Fruit fly (Drosophila melanogaster) whole organism, pupa: ENCODE data around the gene Polr2J.
A peak's percentile ranks its signal among the peaks of the same experiment; 100 is the strongest.

Experiments used
- CG10348 ChIP-seq: fragments of 200-800 bp; sonication (Bioruptor generic); IDR thresholded peaks from 2 replicates; pipeline ENCODE4 v1.3.6; 2022; ENCODE audit warnings: missing biosample characterization, missing genetic modification characterization
- CG12605 ChIP-seq: fragments of 200-800 bp; sonication (Bioruptor generic); IDR thresholded peaks from 2 replicates; pipeline ENCODE4 v1.3.6; 2022; ENCODE audit warnings: missing biosample characterization, missing genetic modification characterization
- CG13204 ChIP-seq: fragments of 200-800 bp; sonication (Bioruptor generic); optimal IDR thresholded peaks from 2 replicates; lab custom pipeline; 2018; ENCODE audit warnings: missing biosample characterization, mild to moderate bottlenecking, missing genetic modification characterization, moderate library complexity
- CG14655 ChIP-seq: fragments of 200-800 bp; sonication (Bioruptor generic); optimal IDR thresholded peaks from 3 replicates; lab custom pipeline; 2017; ENCODE audit warnings: mild to moderate bottlenecking, missing biosample characterization, missing genetic modification reagents, missing genetic modification characterization
- CG15710 ChIP-seq: fragments of 200-800 bp; sonication (Bioruptor generic); optimal IDR thresholded peaks from 2 replicates; lab custom pipeline; 2018; ENCODE audit warnings: missing biosample characterization, mild to moderate bottlenecking, missing genetic modification characterization, moderate library complexity
- CG17806 ChIP-seq: fragments of 200-800 bp; sonication (Bioruptor generic); optimal IDR thresholded peaks from 2 replicates; lab custom pipeline; 2018; ENCODE audit warnings: missing biosample characterization, mild to moderate bottlenecking, missing genetic modification characterization, moderate library complexity
- CG32121 ChIP-seq: fragments of 200-800 bp; sonication (Bioruptor generic); IDR thresholded peaks from 2 replicates; pipeline ENCODE4 v1.3.6; 2022; ENCODE audit warnings: missing biosample characterization, missing genetic modification characterization
- CG34367 ChIP-seq: fragments of 200-800 bp; sonication (Bioruptor generic); optimal IDR thresholded peaks from 2 replicates; lab custom pipeline; 2018; ENCODE audit warnings: missing biosample characterization, mild to moderate bottlenecking, missing genetic modification characterization
- CG4496 ChIP-seq: fragments of 200-800 bp; sonication (Bioruptor generic); IDR thresholded peaks from 3 replicates; pipeline ENCODE4 v1.3.6; 2022; ENCODE audit warnings: missing biosample characterization, missing genetic modification characterization
- CG8159 ChIP-seq: fragments of 200-800 bp; sonication (Bioruptor generic); optimal IDR thresholded peaks from 3 replicates; lab custom pipeline; 2018; ENCODE audit warnings: missing biosample characterization, mild to moderate bottlenecking, missing genetic modification characterization, moderate library complexity
- CG8301 ChIP-seq: fragments of 200-800 bp; sonication (Bioruptor generic); optimal IDR thresholded peaks from 2 replicates; lab custom pipeline; 2018; ENCODE audit warnings: missing biosample characterization, mild to moderate bottlenecking, missing genetic modification characterization
- CG9948 ChIP-seq: fragments of 200-800 bp; sonication (Bioruptor generic); optimal IDR thresholded peaks from 2 replicates; lab custom pipeline; 2018; ENCODE audit warnings: missing biosample characterization, mild to moderate bottlenecking, missing genetic modification characterization, moderate library complexity
- D1 ChIP-seq: fragments of 200-800 bp; sonication (Bioruptor generic); optimal IDR thresholded peaks from 2 replicates; lab custom pipeline; 2018; ENCODE audit warnings: missing biosample characterization, mild to moderate bottlenecking, missing genetic modification characterization, moderate library complexity
- EcR ChIP-seq: fragments of 200-800 bp; sonication (Bioruptor generic); optimal IDR thresholded peaks from 3 replicates; lab custom pipeline; 2019; ENCODE audit warnings: missing biosample characterization, missing genetic modification characterization, mild to moderate bottlenecking, moderate library complexity, missing genetic modification reagents
- Ets98B ChIP-seq: fragments of 200-800 bp; sonication (Bioruptor generic); IDR thresholded peaks from 2 replicates; pipeline ENCODE4 v1.3.6; 2022; ENCODE audit warnings: missing biosample characterization, missing genetic modification characterization
- Pif1A ChIP-seq: fragments of 200-800 bp; sonication (Bioruptor generic); optimal IDR thresholded peaks from 3 replicates; lab custom pipeline; 2016; ENCODE audit warnings: missing biosample characterization, missing genetic modification characterization
- Pif1B ChIP-seq: fragments of 200-800 bp; sonication (Bioruptor generic); optimal IDR thresholded peaks from 3 replicates; lab custom pipeline; 2016; ENCODE audit warnings: missing biosample characterization, missing genetic modification characterization
- Snoo ChIP-seq: fragments of 200-800 bp; sonication (Bioruptor generic); optimal IDR thresholded peaks from 3 replicates; lab custom pipeline; 2017; ENCODE audit warnings: missing biosample characterization, mild to moderate bottlenecking, missing genetic modification characterization, inconsistent platforms
- fd96Ca ChIP-seq: fragments of 200-800 bp; sonication (Bioruptor generic); IDR thresholded peaks from 3 replicates; pipeline ENCODE4 v1.3.6; 2022; ENCODE audit warnings: missing biosample characterization, missing genetic modification characterization
- gl ChIP-seq: fragments of 200-800 bp; sonication (Bioruptor generic); optimal IDR thresholded peaks from 2 replicates; lab custom pipeline; 2018; ENCODE audit warnings: missing biosample characterization, mild to moderate bottlenecking, missing genetic modification characterization
- rn ChIP-seq: fragments of 200-800 bp; sonication (Bioruptor generic); IDR thresholded peaks from 2 replicates; pipeline ENCODE4 v1.3.6; 2022; ENCODE audit warnings: missing biosample characterization, missing genetic modification characterization

The Polr2J gene

DNA sequence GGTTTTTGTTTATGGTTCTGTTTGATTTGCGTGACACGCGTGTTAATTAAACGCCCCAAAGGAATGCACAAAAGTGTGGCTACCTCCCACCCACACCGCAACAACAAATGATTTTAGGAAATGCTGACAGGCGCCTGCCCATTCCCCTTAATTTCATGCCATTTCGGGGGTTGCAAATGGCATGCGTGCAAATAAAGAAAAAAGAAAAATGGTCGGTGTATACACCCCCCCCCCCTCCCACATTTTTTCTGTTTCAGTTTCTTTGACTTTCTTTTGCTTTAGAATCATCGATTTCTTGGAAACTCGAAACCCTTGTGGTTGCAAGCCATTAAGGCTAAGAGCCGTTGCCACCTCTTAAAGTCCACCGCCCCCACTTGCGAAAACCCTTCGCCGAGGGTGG, 29.1 kb downstream of the Polr2J start:
- peak; percentile 14 for TF ChIP-seq CG15710
- TF ChIP-seq CG4496 (GFP tag; lab: Robert Waterston, UW): peak; percentile 46; the same call in 1 of the 3 replicates
- no peak for TF ChIP-seq EcR (GFP tag; lab: Kevin White, UChicago)
- TF ChIP-seq fd96Ca (GFP tag; lab: Robert Waterston, UW): peak; percentile 66
- no peak for TF ChIP-seq CG12605 (GFP tag; lab: Robert Waterston, UW)
- peak; percentile 25; the same call in 1 of the 2 replicates for TF ChIP-seq Ets98B (GFP tag; lab: Robert Waterston, UW)
- TF ChIP-seq CG8301 (tag; lab: Kevin White, UChicago): peak; percentile 11
- TF ChIP-seq CG14655 (GFP tag; lab: Kevin White, UChicago): peak; percentile 28

DNA sequence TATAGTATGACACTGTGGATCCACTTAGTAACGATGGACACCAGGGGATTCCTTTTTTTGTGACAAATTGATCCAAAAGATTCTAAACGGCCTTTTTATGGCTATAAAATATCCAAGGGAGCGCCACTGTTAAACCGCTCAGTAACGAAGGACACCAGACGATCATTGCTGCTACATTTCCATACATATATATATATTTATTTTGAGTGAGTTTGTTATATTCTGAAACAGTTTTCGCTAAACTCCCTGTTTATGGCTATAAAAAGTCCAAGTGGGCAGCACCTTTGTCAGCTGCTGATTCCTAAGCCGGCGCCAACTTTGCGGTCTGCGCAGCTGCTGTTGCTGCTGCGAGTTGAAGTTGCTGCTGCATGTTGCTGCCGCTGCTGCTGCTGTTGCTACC, 29.7 kb downstream of the Polr2J start:
- no peak for TF ChIP-seq CG13204 (GFP tag; lab: Kevin White, UChicago)
- no peak for TF ChIP-seq Pif1B (GFP tag; lab: Kevin White, UChicago)
- no peak for TF ChIP-seq Ets98B (GFP tag; lab: Robert Waterston, UW)
- TF ChIP-seq CG9948: no peak
- no peak for TF ChIP-seq CG10348 (GFP tag; lab: Robert Waterston, UW)
- no peak for TF ChIP-seq CG8301 (tag; lab: Kevin White, UChicago)
- TF ChIP-seq D1 (tag; lab: Kevin White, UChicago): no peak
- no peak for TF ChIP-seq CG32121
- TF ChIP-seq CG4496 (GFP tag; lab: Robert Waterston, UW): no peak

DNA sequence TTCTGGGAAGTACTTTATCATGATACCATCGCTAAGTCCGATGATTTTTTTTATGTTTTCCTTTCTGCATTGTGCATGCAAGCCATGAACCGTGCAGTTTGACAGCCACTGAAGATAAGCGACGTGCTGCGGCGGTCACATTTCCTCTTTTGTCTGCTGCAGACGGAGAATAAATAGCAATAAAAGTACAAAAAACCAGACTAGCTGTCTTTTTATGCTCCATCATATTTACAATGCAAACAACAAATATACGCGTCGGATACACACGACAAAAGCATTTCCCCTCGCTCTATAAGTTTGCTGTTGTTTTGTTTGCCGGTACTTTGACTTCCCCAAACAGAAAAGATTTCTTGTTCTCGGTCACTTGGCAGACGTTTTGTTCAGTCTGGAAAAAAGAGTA, 30.4 kb downstream of the Polr2J start:
- no peak for TF ChIP-seq Snoo (tag; lab: Kevin White, UChicago)
- no peak for TF ChIP-seq CG10348 (GFP tag; lab: Robert Waterston, UW)
- peak; percentile 78 for TF ChIP-seq gl (tag; lab: Kevin White, UChicago)
- no peak for TF ChIP-seq fd96Ca (GFP tag; lab: Robert Waterston, UW)
- no peak for TF ChIP-seq CG9948
- TF ChIP-seq CG15710: peak; percentile 21
- TF ChIP-seq EcR (GFP tag; lab: Kevin White, UChicago): peak; percentile 57
- peak; percentile 19; the same call in 1 of the 2 replicates for TF ChIP-seq rn (GFP tag; lab: Robert Waterston, UW)
- TF ChIP-seq Pif1A (GFP tag; lab: Kevin White, UChicago): peak; percentile 56
- peak; percentile 20 for TF ChIP-seq CG8159 (tag; lab: Kevin White, UChicago)
- peak; percentile 66 for TF ChIP-seq Pif1B (GFP tag; lab: Kevin White, UChicago)
- no peak for TF ChIP-seq CG12605 (GFP tag; lab: Robert Waterston, UW)
- peak; percentile 74 for TF ChIP-seq CG13204 (GFP tag; lab: Kevin White, UChicago)
- peak; percentile 35 for TF ChIP-seq CG14655 (GFP tag; lab: Kevin White, UChicago)
- TF ChIP-seq CG32121: peak; percentile 16; the same call in 1 of the 2 replicates
- peak; percentile 25; the same call in 1 of the 2 replicates for TF ChIP-seq Ets98B (GFP tag; lab: Robert Waterston, UW)
- TF ChIP-seq CG4496 (GFP tag; lab: Robert Waterston, UW): peak; percentile 61; the same call in 2 of the 3 replicates
- TF ChIP-seq D1 (tag; lab: Kevin White, UChicago): no peak
- peak; percentile 14 for TF ChIP-seq CG17806
- no peak for TF ChIP-seq CG8301 (tag; lab: Kevin White, UChicago)
- peak; percentile 54 for TF ChIP-seq CG34367 (tag; lab: Kevin White, UChicago)
- TF ChIP-seq, all 21 proteins: peak for 14

DNA sequence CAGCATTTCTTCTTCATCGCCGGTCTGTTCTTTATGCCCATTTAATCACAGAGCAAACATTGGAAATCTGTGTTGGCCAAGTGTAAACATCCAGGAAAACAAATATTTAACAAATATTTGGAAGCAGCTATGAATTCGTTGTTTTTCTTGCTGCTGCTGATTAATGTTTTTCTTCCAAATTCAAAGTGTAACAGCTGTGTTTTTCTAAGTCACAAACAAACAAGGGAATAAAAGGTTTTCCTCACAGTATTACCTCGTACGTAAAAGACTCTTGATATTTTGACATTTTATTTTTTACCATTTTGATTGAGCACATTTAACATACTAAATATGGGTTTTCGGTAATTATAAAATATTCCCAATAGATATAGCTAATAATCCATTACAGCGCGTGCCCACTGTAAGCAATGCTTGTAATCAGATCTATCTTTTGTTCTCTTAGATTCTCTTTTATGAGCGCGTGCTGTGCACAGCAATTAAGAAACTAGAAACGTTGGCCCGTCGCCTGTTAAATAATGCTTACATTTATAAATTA, 31.4 kb downstream of the Polr2J start:
- peak; percentile 3 for TF ChIP-seq CG13204 (GFP tag; lab: Kevin White, UChicago)
- peak; percentile 59 for TF ChIP-seq CG9948
- TF ChIP-seq EcR (GFP tag; lab: Kevin White, UChicago): no peak
- TF ChIP-seq CG17806: peak; percentile 60
- peak; percentile 84 for TF ChIP-seq CG12605 (GFP tag; lab: Robert Waterston, UW)
- TF ChIP-seq Snoo (tag; lab: Kevin White, UChicago): peak; percentile 46
- no peak for TF ChIP-seq D1 (tag; lab: Kevin White, UChicago)
- peak; percentile 67 for TF ChIP-seq CG8159 (tag; lab: Kevin White, UChicago)
- peak; percentile 86 for TF ChIP-seq CG14655 (GFP tag; lab: Kevin White, UChicago)
- TF ChIP-seq CG10348 (GFP tag; lab: Robert Waterston, UW): peak; percentile 67; the same call in 1 of the 2 replicates
- TF ChIP-seq CG34367 (tag; lab: Kevin White, UChicago): peak; percentile 63
- TF ChIP-seq CG15710: peak; percentile 71
- TF ChIP-seq Ets98B (GFP tag; lab: Robert Waterston, UW): peak; percentile 89
- peak; percentile 94 for TF ChIP-seq CG4496 (GFP tag; lab: Robert Waterston, UW)
- peak; percentile 82 for TF ChIP-seq CG8301 (tag; lab: Kevin White, UChicago)
- TF ChIP-seq Pif1A (GFP tag; lab: Kevin White, UChicago): peak; percentile 74
- TF ChIP-seq fd96Ca (GFP tag; lab: Robert Waterston, UW): 0 out of 3 replicates have a peak, but pooled peaks have one; percentile 42
- TF ChIP-seq CG32121: peak; percentile 84
- peak; percentile 66 for TF ChIP-seq Pif1B (GFP tag; lab: Kevin White, UChicago)
- TF ChIP-seq rn (GFP tag; lab: Robert Waterston, UW): peak; percentile 51; the same call in 1 of the 2 replicates
- peak; percentile 45 for TF ChIP-seq gl (tag; lab: Kevin White, UChicago)

DNA sequence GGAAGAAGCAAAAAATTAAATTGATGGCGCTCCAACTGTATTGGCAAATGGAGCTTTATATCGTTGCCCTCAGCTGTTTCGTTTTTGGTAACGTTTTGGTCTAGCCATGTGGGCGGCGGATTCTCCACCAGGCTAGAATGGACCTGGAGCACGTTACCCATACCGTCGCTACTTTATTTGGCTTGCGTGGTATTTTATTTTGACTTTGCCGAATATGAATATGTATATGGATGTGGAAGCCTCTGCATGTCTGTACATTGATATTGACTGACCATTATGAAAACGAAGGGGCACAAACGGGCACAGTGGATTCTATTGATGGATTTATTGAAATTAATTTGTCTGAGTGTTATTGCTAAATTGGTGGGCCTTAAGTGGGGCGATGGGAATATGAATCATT, 32.4 kb downstream of the Polr2J start:
- no peak for TF ChIP-seq Pif1A (GFP tag; lab: Kevin White, UChicago)
- no peak for TF ChIP-seq CG14655 (GFP tag; lab: Kevin White, UChicago)
- no peak for TF ChIP-seq gl (tag; lab: Kevin White, UChicago)
- no peak for TF ChIP-seq Snoo (tag; lab: Kevin White, UChicago)
- no peak for TF ChIP-seq CG17806
- no peak for TF ChIP-seq D1 (tag; lab: Kevin White, UChicago)
- TF ChIP-seq CG8159 (tag; lab: Kevin White, UChicago): no peak
- TF ChIP-seq CG10348 (GFP tag; lab: Robert Waterston, UW): no peak
- no peak for TF ChIP-seq CG34367 (tag; lab: Kevin White, UChicago)
- TF ChIP-seq CG32121: no peak
- no peak for TF ChIP-seq Ets98B (GFP tag; lab: Robert Waterston, UW)
- TF ChIP-seq CG12605 (GFP tag; lab: Robert Waterston, UW): no peak
